Fruit fly (Drosophila melanogaster): ENCODE data around the gene CG13877.

The CG13877 gene

DNA sequence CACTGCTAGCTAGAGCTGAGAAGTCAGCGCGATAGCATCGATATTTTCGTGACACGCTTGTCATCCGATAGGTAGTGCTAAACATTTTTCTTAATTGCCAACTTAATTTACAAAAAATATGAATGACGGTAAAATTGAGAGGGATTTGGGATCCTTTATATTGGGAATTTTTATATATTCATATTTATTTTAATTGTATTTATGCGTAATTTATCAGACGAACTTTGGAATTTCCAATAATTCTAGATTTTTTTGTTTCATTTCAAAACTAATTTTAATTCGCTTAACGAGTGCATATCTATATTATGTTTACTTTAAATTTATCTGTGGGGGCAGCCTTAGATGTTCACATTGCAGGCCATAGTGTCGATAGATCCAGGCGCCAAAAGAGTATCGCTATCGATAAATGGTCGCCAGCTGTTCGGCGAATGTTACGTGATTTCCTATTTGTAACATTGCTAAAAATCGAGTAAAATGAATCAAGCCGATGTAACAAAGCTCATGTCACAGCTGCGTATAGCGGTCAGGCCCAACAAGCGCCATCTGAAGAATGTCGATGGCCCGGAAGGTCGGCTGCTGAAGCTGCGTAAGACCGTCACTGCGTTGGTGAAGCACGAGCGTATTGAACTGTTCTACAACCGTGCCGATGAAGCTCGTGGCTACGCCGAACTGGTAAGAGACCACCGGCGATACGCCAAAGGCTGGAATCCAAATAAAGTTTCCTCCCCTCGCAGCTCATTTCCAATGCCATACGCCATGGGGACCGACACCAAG lies 46.7 kb downstream of the CG13877 start, which contains the start of the genes Tudor-SN and mRpL17 (continued):
- TF ChIP-seq CG2712 (tag; optimal IDR thresholded peaks at IDR 0.05) = peak; percentile 69
- peak; percentile 6 for TF ChIP-seq NC2β (GFP tag; optimal IDR thresholded peaks at IDR 0.05)
- TF ChIP-seq CG33213 (GFP tag; optimal IDR thresholded peaks at IDR 0.05) = peak; percentile 54
- TF ChIP-seq schlank (tag; optimal IDR thresholded peaks at IDR 0.05) = no peak
- no peak for TF ChIP-seq pfk (GFP tag; optimal IDR thresholded peaks at IDR 0.05)
- peak; percentile 32; the same call in 1 of the 2 replicates for TF ChIP-seq CG9215 (GFP tag; IDR thresholded peaks at IDR 0.05)
- no peak for TF ChIP-seq luna (GFP tag; optimal IDR thresholded peaks at IDR 0.05)
- peak; percentile 43 for TF ChIP-seq CG33557 (GFP tag; optimal IDR thresholded peaks at IDR 0.05)
- peak; percentile 85 for TF ChIP-seq CG9932 (GFP tag; IDR thresholded peaks at IDR 0.05)
- TF ChIP-seq disco-r (GFP tag; optimal IDR thresholded peaks at IDR 0.05) = no peak
- TF ChIP-seq Myb (GFP tag; optimal IDR thresholded peaks at IDR 0.05) = no peak
- no peak for TF ChIP-seq fu2 (GFP tag; optimal IDR thresholded peaks at IDR 0.05)
- TF ChIP-seq ssp (GFP tag; IDR thresholded peaks at IDR 0.05) = no peak; the same call in 1 of the 2 replicates
- peak; percentile 25 for TF ChIP-seq CG17186 (GFP tag; optimal IDR thresholded peaks at IDR 0.05)
- no peak for TF ChIP-seq CG8765 (GFP tag; IDR thresholded peaks at IDR 0.05)
- TF ChIP-seq stwl (tag; optimal IDR thresholded peaks at IDR 0.05) = peak; percentile 27
- TF ChIP-seq psq (GFP tag; optimal IDR thresholded peaks at IDR 0.05) = peak; percentile 2
- peak; percentile 99 for TF ChIP-seq bbx (GFP tag; IDR thresholded peaks at IDR 0.05; ENCODE audit: partially characterized antibody)
- no peak for TF ChIP-seq gt (GFP tag; IDR thresholded peaks at IDR 0.05)
- TF ChIP-seq knrl (GFP tag; IDR thresholded peaks at IDR 0.05; ENCODE audit: partially characterized antibody) = peak; percentile 99
- TF ChIP-seq CG2116 (GFP tag; optimal IDR thresholded peaks at IDR 0.05) = peak; percentile 75
- peak; percentile 60 for TF ChIP-seq Dek (tag; optimal IDR thresholded peaks at IDR 0.05)
- no peak for TF ChIP-seq slp2 (GFP tag; optimal IDR thresholded peaks at IDR 0.05)
- peak; percentile 17 for TF ChIP-seq CG6765 (GFP tag; optimal IDR thresholded peaks at IDR 0.05)
- no peak for TF ChIP-seq Awh (GFP tag; IDR thresholded peaks at IDR 0.05)
- peak; percentile 12 for TF ChIP-seq caup (GFP tag; optimal IDR thresholded peaks at IDR 0.05; ENCODE audit: severe bottlenecking)
- peak; percentile 54; the same call in 1 of the 4 replicates for TF ChIP-seq Gug (GFP tag; IDR thresholded peaks at IDR 0.05)
- no peak for TF ChIP-seq gcm (GFP tag; optimal IDR thresholded peaks at IDR 0.05)
- peak; percentile 83 for TF ChIP-seq Ets65A (GFP tag)
- peak; percentile 74 for TF ChIP-seq CG10267 (tag; optimal IDR thresholded peaks at IDR 0.05)
- TF ChIP-seq zfh2 (GFP tag; optimal IDR thresholded peaks at IDR 0.05) = peak; percentile 60
- TF ChIP-seq ap (GFP tag; IDR thresholded peaks at IDR 0.05) = no peak
- TF ChIP-seq Six4 (GFP tag; optimal IDR thresholded peaks at IDR 0.05) = peak; percentile 37
- TF ChIP-seq CG1603 (tag; optimal IDR thresholded peaks at IDR 0.05) = peak; percentile 34
- no peak for TF ChIP-seq rib (GFP tag; IDR thresholded peaks at IDR 0.05)
- TF ChIP-seq Ets97D (GFP tag; optimal IDR thresholded peaks at IDR 0.05) = peak; percentile 42
- TF ChIP-seq CG10565 (GFP tag; optimal IDR thresholded peaks at IDR 0.05) = no peak
- no peak for TF ChIP-seq stc (GFP tag; IDR thresholded peaks at IDR 0.05)
- TF ChIP-seq odd (GFP tag; optimal IDR thresholded peaks at IDR 0.05) = peak; percentile 28
- TF ChIP-seq CG4404 (GFP tag; IDR thresholded peaks at IDR 0.05) = peak; percentile 14; the same call in 1 of the 2 replicates
- peak; percentile 53 for TF ChIP-seq Dp (GFP tag; optimal IDR thresholded peaks at IDR 0.05)
- no peak for TF ChIP-seq CG2889 (GFP tag; IDR thresholded peaks at IDR 0.05)
- TF ChIP-seq CG18262 (tag; optimal IDR thresholded peaks at IDR 0.05) = peak; percentile 57
- peak; percentile 98 for TF ChIP-seq HLH4C (GFP tag; IDR thresholded peaks at IDR 0.05; ENCODE audit: partially characterized antibody)
- TF ChIP-seq z (GFP tag; IDR thresholded peaks at IDR 0.05) = no peak
- peak; percentile 39 for TF ChIP-seq CG10209 (GFP tag; optimal IDR thresholded peaks at IDR 0.05)
- peak; percentile 98 for TF ChIP-seq CG6791 (GFP tag; IDR thresholded peaks at IDR 0.05; ENCODE audit: partially characterized antibody)
- no peak; the same call in 1 of the 2 replicates for TF ChIP-seq lmd (GFP tag; IDR thresholded peaks at IDR 0.05)
- no peak for TF ChIP-seq CG5953 (GFP tag; IDR thresholded peaks at IDR 0.05)
